Fruit fly (Drosophila melanogaster) ovary, adult (tissue): ENCODE results near the gene Adar.
A peak's percentile ranks its signal among the peaks of the same experiment; 100 is the strongest.

Experiments used
- CG17801 ChIP-seq: fragments of 200-800 bp; optimal IDR thresholded peaks from 2 replicates; lab custom pipeline; 2019; ENCODE audit warnings: missing biosample characterization, mild to moderate bottlenecking, missing genetic modification characterization, moderate library complexity; ENCODE audit not compliant: partially characterized antibody

Adar gene

dm6 chrX:1825912-1826862 lies 52.7 kb downstream of the Adar start:
- peak; percentile 35 for TF ChIP-seq CG17801

dm6 chrX:1828097-1828496 lies 54.6 kb downstream of the Adar start:
- no peak for TF ChIP-seq CG17801

dm6 chrX:1830396-1831218 lies 57.1 kb downstream of the Adar start:
- TF ChIP-seq CG17801, result peak; percentile 98

- TF ChIP-seq CG17801, result no peak
Measured at dm6 chrX:1831219-1831555, 57.7 kb downstream of the Adar start.

- no peak for TF ChIP-seq CG17801
Measured at dm6 chrX:1832699-1833098, 59.2 kb downstream of the Adar start.

dm6 chrX:1834702-1835376 lies 61.3 kb downstream of the Adar start:
- TF ChIP-seq CG17801, result peak; percentile 74
